Worm (Caenorhabditis elegans) whole organism, L4/young adult: ENCODE measurements around the gene C49F8.3.

Source experiments
- dao-5 ChIP-seq: sonication (generic microtip); optimal IDR thresholded peaks from 2 replicates; lab custom pipeline; 2016; ENCODE audit warnings: missing genotype, missing genetic modification characterization, moderate library complexity, missing compliant biosample characterization
- him-1 ChIP-seq: sonication (generic microtip); optimal IDR thresholded peaks from 2 replicates; lab custom pipeline; 2016; ENCODE audit warnings: missing genotype, missing genetic modification reagents, missing genetic modification characterization, missing compliant biosample characterization

DNA sequence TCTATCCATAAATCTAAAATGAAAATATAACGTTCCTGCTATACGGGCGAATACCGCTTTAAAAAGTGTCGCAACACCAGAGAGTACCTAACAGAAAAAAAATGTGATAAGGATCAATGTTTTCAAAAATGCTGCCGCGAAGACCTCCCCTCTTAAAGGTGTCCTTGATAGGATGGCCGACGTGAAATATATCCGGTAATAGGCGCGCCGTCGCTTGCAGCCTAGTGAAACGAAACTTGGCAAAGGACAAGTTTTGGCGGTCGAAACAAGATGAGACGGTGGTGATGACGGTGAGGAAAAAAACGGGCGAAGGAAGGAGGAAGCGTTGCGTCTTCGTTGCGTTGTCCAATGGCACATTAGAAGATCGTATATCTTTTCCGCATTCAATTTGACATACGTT, 1.5 kb upstream of the C49F8.3 start:
- TF ChIP-seq him-1 (tag; lab: Kevin White, UChicago) (no peak), dao-5 (no peak)
